Fruit fly (Drosophila melanogaster) whole organism, embryonic: ENCODE results near the gene miple2.
A peak's percentile ranks its signal among the peaks of the same experiment; 100 is the strongest.

Experiments used
- BEAF-32 ChIP-seq: fragments of 200-800 bp; sonication (Bioruptor generic); optimal IDR thresholded peaks from 3 replicates; lab custom pipeline; 2017; ENCODE audit warnings: missing biosample characterization, missing genetic modification characterization, mild to moderate bottlenecking, moderate library complexity, missing genetic modification reagents
- Blimp-1 ChIP-seq: fragments of 200-800 bp; sonication (Bioruptor generic); optimal IDR thresholded peaks from 3 replicates; lab custom pipeline; 2018; ENCODE audit warnings: missing biosample characterization, missing genetic modification characterization, mild to moderate bottlenecking, moderate library complexity, missing genetic modification reagents
- C15 ChIP-seq: fragments of 200-800 bp; sonication (Bioruptor generic); IDR thresholded peaks from 3 replicates; pipeline ENCODE4 v1.3.6; 2022; ENCODE audit warnings: missing biosample characterization, missing genetic modification characterization
- CG11093 ChIP-seq: fragments of 200-800 bp; sonication (Bioruptor generic); IDR thresholded peaks from 3 replicates; pipeline ENCODE4 v1.3.6; 2022; ENCODE audit warnings: missing biosample characterization, missing genetic modification characterization
- CG11398 ChIP-seq: fragments of 200-800 bp; sonication (Bioruptor generic); optimal IDR thresholded peaks from 2 replicates; lab custom pipeline; 2016; ENCODE audit warnings: missing biosample characterization, missing genetic modification characterization
- CG11504 ChIP-seq: fragments of 200-800 bp; sonication (Bioruptor generic); optimal IDR thresholded peaks from 3 replicates; lab custom pipeline; 2019; ENCODE audit warnings: missing biosample characterization, mild to moderate bottlenecking, missing genetic modification characterization, moderate library complexity
- CG11695 ChIP-seq: fragments of 200-800 bp; sonication (Bioruptor generic); IDR thresholded peaks from 3 replicates; pipeline ENCODE4 v1.3.6; 2022; ENCODE audit warnings: missing biosample characterization, missing genetic modification characterization
- CG13424 ChIP-seq: fragments of 200-800 bp; sonication (Bioruptor generic); optimal IDR thresholded peaks from 2 replicates; lab custom pipeline; 2019; ENCODE audit warnings: missing biosample characterization, mild to moderate bottlenecking, missing genetic modification characterization, moderate library complexity
- CG15073 ChIP-seq: fragments of 200-800 bp; sonication (Bioruptor generic); optimal IDR thresholded peaks from 2 replicates; lab custom pipeline; 2016; ENCODE audit warnings: missing biosample characterization, missing genetic modification characterization
- CG17186 ChIP-seq: fragments of 200-800 bp; sonication (Bioruptor generic); optimal IDR thresholded peaks from 3 replicates; lab custom pipeline; 2017; ENCODE audit warnings: missing biosample characterization, missing genetic modification reagents, missing genetic modification characterization
- CG18262 ChIP-seq: fragments of 200-800 bp; optimal IDR thresholded peaks from 3 replicates; lab custom pipeline; 2019; ENCODE audit warnings: missing biosample characterization, mild to moderate bottlenecking, missing genetic modification characterization, moderate library complexity
- CG2120 ChIP-seq: fragments of 200-800 bp; sonication (Bioruptor generic); optimal IDR thresholded peaks from 3 replicates; lab custom pipeline; 2016; ENCODE audit warnings: missing biosample characterization, missing genetic modification characterization
- CG2129 ChIP-seq: fragments of 200-800 bp; sonication (Bioruptor generic); IDR thresholded peaks from 2 replicates; pipeline ENCODE4 v1.3.6; 2022; ENCODE audit warnings: missing biosample characterization, missing genetic modification characterization; ENCODE audit not compliant: partially characterized antibody
- CG2202 ChIP-seq: fragments of 200-800 bp; sonication (Bioruptor generic); optimal IDR thresholded peaks from 2 replicates; lab custom pipeline; 2018; ENCODE audit warnings: missing biosample characterization, mild to moderate bottlenecking, missing genetic modification characterization
- CG2712 ChIP-seq: fragments of 200-800 bp; optimal IDR thresholded peaks from 3 replicates; lab custom pipeline; 2019; ENCODE audit warnings: missing biosample characterization, mild to moderate bottlenecking, missing genetic modification characterization, moderate library complexity
- CG2889 ChIP-seq: fragments of 200-800 bp; sonication (Bioruptor generic); IDR thresholded peaks from 3 replicates; pipeline ENCODE4 v1.3.6; 2022; ENCODE audit warnings: missing biosample characterization, missing genetic modification characterization
- CG31388 ChIP-seq: fragments of 200-800 bp; sonication (Bioruptor generic); optimal IDR thresholded peaks from 2 replicates; lab custom pipeline; 2016; ENCODE audit warnings: missing biosample characterization, missing genetic modification characterization
- CG4404 ChIP-seq: fragments of 200-800 bp; sonication (Bioruptor generic); IDR thresholded peaks from 2 replicates; pipeline ENCODE4 v1.3.6; 2022; ENCODE audit warnings: missing biosample characterization, missing genetic modification characterization
- CG6254 ChIP-seq: fragments of 200-800 bp; sonication (Bioruptor generic); optimal IDR thresholded peaks from 3 replicates; lab custom pipeline; 2017; ENCODE audit warnings: mild to moderate bottlenecking, missing biosample characterization, missing genetic modification reagents, missing genetic modification characterization
- CG8388 ChIP-seq: fragments of 200-800 bp; sonication (Bioruptor generic); optimal IDR thresholded peaks from 2 replicates; lab custom pipeline; 2019; ENCODE audit warnings: missing biosample characterization, mild to moderate bottlenecking, missing genetic modification characterization, moderate library complexity
- CG9215 ChIP-seq: fragments of 200-800 bp; sonication (Bioruptor generic); IDR thresholded peaks from 2 replicates; pipeline ENCODE4 v1.3.6; 2022; ENCODE audit warnings: missing biosample characterization, missing genetic modification characterization
- CG9876 ChIP-seq: fragments of 200-800 bp; sonication (Bioruptor generic); optimal IDR thresholded peaks from 2 replicates; lab custom pipeline; 2016; ENCODE audit warnings: missing biosample characterization, missing genetic modification characterization
- CkIIα-i1 ChIP-seq: fragments of 200-800 bp; sonication (Bioruptor generic); IDR thresholded peaks from 2 replicates; pipeline ENCODE4 v1.3.6; 2022; ENCODE audit warnings: missing biosample characterization, missing genetic modification characterization
- ERR ChIP-seq: fragments of 200-800 bp; sonication (Bioruptor generic); optimal IDR thresholded peaks from 2 replicates; lab custom pipeline; 2016; ENCODE audit warnings: missing biosample characterization, missing genetic modification characterization
- Fer2 ChIP-seq: fragments of 200-800 bp; sonication (Bioruptor generic); optimal IDR thresholded peaks from 2 replicates; lab custom pipeline; 2018; ENCODE audit warnings: missing biosample characterization, mild to moderate bottlenecking, missing genetic modification characterization, moderate library complexity
- Gug ChIP-seq: fragments of 200-800 bp; sonication (Bioruptor generic); IDR thresholded peaks from 4 replicates; pipeline ENCODE4 v1.3.6; 2022; ENCODE audit warnings: missing biosample characterization, missing genetic modification characterization
- MTF-1 ChIP-seq: fragments of 200-800 bp; sonication (Bioruptor generic); optimal IDR thresholded peaks from 2 replicates; lab custom pipeline; 2018; ENCODE audit warnings: missing biosample characterization, mild to moderate bottlenecking, missing genetic modification characterization, borderline replicate concordance
- Nf-YA ChIP-seq: fragments of 200-800 bp; sonication (Bioruptor generic); IDR thresholded peaks from 2 replicates; pipeline ENCODE4 v1.3.6; 2022; ENCODE audit warnings: missing biosample characterization, missing genetic modification characterization
- NfI ChIP-seq: fragments of 200-800 bp; sonication (Bioruptor generic); optimal IDR thresholded peaks from 3 replicates; lab custom pipeline; 2018; ENCODE audit warnings: missing biosample characterization, mild to moderate bottlenecking, missing genetic modification characterization, moderate library complexity
- Oaz ChIP-seq: fragments of 200-800 bp; sonication (Bioruptor generic); IDR thresholded peaks from 2 replicates; pipeline ENCODE4 v1.3.6; 2022; ENCODE audit warnings: missing biosample characterization, missing genetic modification characterization
- TFAM ChIP-seq: fragments of 200-800 bp; sonication (Bioruptor generic); optimal IDR thresholded peaks from 2 replicates; lab custom pipeline; 2017; ENCODE audit warnings: missing biosample characterization, missing genetic modification characterization, inconsistent platforms
- Tbp ChIP-seq: fragments of >200 bp; optimal IDR thresholded peaks from 2 replicates; lab custom pipeline; 2018; ENCODE audit warnings: missing biosample characterization, missing genetic modification characterization
- Trl ChIP-seq, 3 experiments: fragments of >200 bp in 2 of 3; fragments of 200-800 bp in 1 of 3; sonication (Bioruptor generic) in 1 of 3; optimal IDR thresholded peaks; 2 replicates in 1 of 3; 3 replicates in 2 of 3; lab custom pipeline; 2016 to 2017; ENCODE audit warnings: missing biosample characterization in 1 of 3, missing genetic modification characterization in 1 of 3
- abd-A ChIP-seq: fragments of 200-800 bp; sonication (Bioruptor generic); optimal IDR thresholded peaks from 3 replicates; lab custom pipeline; 2019; ENCODE audit warnings: missing biosample characterization, mild to moderate bottlenecking, missing genetic modification characterization, moderate library complexity
- fd102C ChIP-seq: fragments of 200-800 bp; sonication (Bioruptor generic); optimal IDR thresholded peaks from 2 replicates; lab custom pipeline; 2018; ENCODE audit warnings: missing biosample characterization, mild to moderate bottlenecking, missing genetic modification characterization, moderate library complexity
- fd3F ChIP-seq: fragments of 200-800 bp; sonication (Bioruptor generic); optimal IDR thresholded peaks from 2 replicates; lab custom pipeline; 2018; ENCODE audit warnings: missing biosample characterization, mild to moderate bottlenecking, missing genetic modification characterization, moderate library complexity
- inv ChIP-seq: fragments of 200-800 bp; sonication (Bioruptor generic); IDR thresholded peaks from 2 replicates; pipeline ENCODE4 v1.3.6; 2022; ENCODE audit warnings: missing biosample characterization, missing genetic modification characterization; ENCODE audit not compliant: partially characterized antibody
- oc ChIP-seq: fragments of 200-800 bp; sonication (Bioruptor generic); optimal IDR thresholded peaks from 2 replicates; lab custom pipeline; 2018; ENCODE audit warnings: missing biosample characterization, mild to moderate bottlenecking, missing genetic modification characterization, moderate library complexity
- odd ChIP-seq: fragments of 200-800 bp; sonication (Bioruptor generic); optimal IDR thresholded peaks from 2 replicates; lab custom pipeline; 2017; ENCODE audit warnings: missing biosample characterization, mild to moderate bottlenecking, missing genetic modification characterization
- prd ChIP-seq, 3 experiments: fragments of >200 bp in 2 of 3; fragments of 200-800 bp in 1 of 3; sonication (Bioruptor generic) in 1 of 3; optimal IDR thresholded peaks in 2 of 3; IDR thresholded peaks in 1 of 3; 2 replicates in 2 of 3; 3 replicates in 1 of 3; pipeline versions ENCODE4 v1.3.6 to Lab custom; 2017 to 2022; ENCODE audit warnings: missing biosample characterization in 1 of 3, missing genetic modification characterization in 1 of 3
- pros ChIP-seq: fragments of 200-800 bp; sonication (Bioruptor generic); optimal IDR thresholded peaks from 3 replicates; lab custom pipeline; 2019; ENCODE audit warnings: missing biosample characterization, mild to moderate bottlenecking, missing genetic modification characterization, moderate library complexity
- seq ChIP-seq: fragments of 200-800 bp; sonication (Bioruptor generic); IDR thresholded peaks from 2 replicates; pipeline ENCODE4 v1.3.6; 2022; ENCODE audit warnings: missing biosample characterization, missing genetic modification characterization
- shn ChIP-seq: fragments of 200-800 bp; sonication (Bioruptor generic); optimal IDR thresholded peaks from 3 replicates; lab custom pipeline; 2016; ENCODE audit warnings: missing biosample characterization, missing genetic modification characterization
- slp2 ChIP-seq: fragments of 200-800 bp; sonication (Bioruptor generic); optimal IDR thresholded peaks from 2 replicates; lab custom pipeline; 2016; ENCODE audit warnings: missing biosample characterization, missing genetic modification characterization
- ttk ChIP-seq: fragments of 200-800 bp; sonication (Bioruptor generic); IDR thresholded peaks from 2 replicates; pipeline ENCODE4 v2.1.2; 2022; ENCODE audit warnings: missing biosample characterization, missing genetic modification characterization
- yki ChIP-seq: fragments of >200 bp; optimal IDR thresholded peaks from 3 replicates; lab custom pipeline; 2018
- zen2 ChIP-seq: fragments of 200-800 bp; sonication (Bioruptor generic); IDR thresholded peaks from 3 replicates; pipeline ENCODE4 v1.3.6; 2022; ENCODE audit warnings: missing biosample characterization, missing genetic modification characterization; ENCODE audit not compliant: partially characterized antibody

Gene miple2

DNA sequence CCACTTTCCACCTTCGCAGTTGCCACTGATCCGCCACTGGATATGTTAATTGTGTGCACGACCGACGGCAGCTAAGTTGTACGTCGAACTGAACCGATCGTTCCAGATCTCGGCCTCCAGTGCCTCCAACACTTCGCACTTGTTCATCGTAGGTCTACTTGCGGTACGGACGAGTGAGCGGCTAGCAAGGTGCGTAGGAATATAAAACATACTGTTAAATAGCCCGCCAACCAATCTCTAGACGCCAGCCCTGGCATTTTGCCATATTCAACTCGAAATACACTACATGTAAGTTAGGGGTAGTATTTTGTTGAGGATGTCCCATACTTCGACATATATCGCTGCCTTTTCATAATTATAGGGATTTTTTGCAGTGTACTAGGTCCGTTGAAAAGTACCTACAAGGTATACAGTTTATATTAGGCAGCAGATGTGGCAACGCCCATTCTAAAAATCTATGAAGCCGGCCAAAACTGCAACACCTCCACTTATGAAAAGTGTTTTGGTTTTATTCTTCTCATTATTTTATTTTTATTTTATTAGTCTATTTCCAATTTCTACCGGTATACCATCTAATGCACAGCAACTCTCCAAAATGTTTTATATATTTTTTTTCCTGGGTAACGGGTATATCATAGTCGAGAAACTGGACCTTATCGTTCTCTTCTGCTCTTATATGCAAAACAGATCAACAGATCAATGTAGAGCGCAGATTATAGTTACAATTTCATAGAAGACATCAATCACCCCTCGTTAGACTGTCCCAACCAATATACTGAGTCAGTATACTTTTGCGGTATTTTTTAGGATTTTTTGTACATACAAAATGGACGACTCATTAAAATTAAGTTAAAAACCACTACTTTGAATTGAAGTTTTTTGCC, 47.7 kb upstream of the miple2 start, which contains the start of the genes pyx and CG33229 (continued):
- TF ChIP-seq fd102C (GFP tag; lab: Kevin White, UChicago) (no peak), seq (GFP tag; lab: Robert Waterston, UW) (peak; percentile 71; the same call in 1 of the 2 replicates), CG17186 (GFP tag; lab: Kevin White, UChicago) (peak; percentile 37), Nf-YA (GFP tag; lab: Robert Waterston, UW) (no peak; the same call in 1 of the 2 replicates), CG2129 (GFP tag; lab: Robert Waterston, UW) (no peak), NfI (peak; percentile 88), Gug (GFP tag; lab: Robert Waterston, UW) (peak; percentile 83), CG11398 (GFP tag; lab: Kevin White, UChicago) (no peak), CG11695 (GFP tag; lab: Robert Waterston, UW) (peak; percentile 69; the same call in 1 of the 3 replicates), CG11504 (tag; lab: Kevin White, UChicago) (peak; percentile 87), MTF-1 (GFP tag; lab: Kevin White, UChicago) (no peak), Tbp (GFP tag; lab: Kevin White, UChicago) (no peak), CG9876 (GFP tag; lab: Kevin White, UChicago) (peak; percentile 78), fd3F (GFP tag; lab: Kevin White, UChicago) (peak; percentile 81), TFAM (GFP tag; lab: Kevin White, UChicago) (peak; percentile 31), CG4404 (GFP tag; lab: Robert Waterston, UW) (peak; percentile 80), CG31388 (GFP tag; lab: Kevin White, UChicago) (peak; percentile 63), CG8388 (peak; percentile 69), ERR (GFP tag; lab: Kevin White, UChicago) (no peak), CG18262 (peak; percentile 84), CG2889 (GFP tag; lab: Robert Waterston, UW) (peak; percentile 60; the same call in 2 of the 3 replicates), abd-A (tag; lab: Kevin White, UChicago) (no peak), CG2712 (tag; lab: Kevin White, UChicago) (peak; percentile 88), Oaz (peak; percentile 66), Trl (optimal IDR thresholded peaks at IDR 0.05; lab: Kevin White, UChicago) (no peak), Trl (GFP tag; optimal IDR thresholded peaks at IDR 0.05; lab: Kevin White, UChicago) (peak; percentile 70), shn (peak; percentile 78), Fer2 (tag; lab: Kevin White, UChicago) (peak; percentile 76), CkIIα-i1 (0 out of 2 replicates have a peak, but pooled peaks have one; percentile 11), prd (optimal IDR thresholded peaks at IDR 0.05; lab: Kevin White, UChicago) (no peak), prd (GFP tag; IDR thresholded peaks at IDR 0.05; lab: Robert Waterston, UW) (peak; percentile 83), odd (GFP tag; lab: Kevin White, UChicago) (peak; percentile 45), zen2 (GFP tag; lab: Robert Waterston, UW) (no peak), C15 (GFP tag; lab: Robert Waterston, UW) (peak; percentile 66; the same call in 1 of the 3 replicates), Blimp-1 (GFP tag; lab: Kevin White, UChicago) (no peak), CG11093 (GFP tag; lab: Robert Waterston, UW) (peak; percentile 75), slp2 (GFP tag; lab: Kevin White, UChicago) (peak; percentile 69), CG13424 (peak; percentile 87), pros (no peak), BEAF-32 (GFP tag; lab: Kevin White, UChicago) (peak; percentile 37), CG15073 (GFP tag; lab: Kevin White, UChicago) (peak; percentile 51), CG2120 (GFP tag; lab: Kevin White, UChicago) (peak; percentile 96), CG9215 (peak; percentile 87), inv (GFP tag; lab: Robert Waterston, UW) (no peak), yki (lab: Kevin White, UChicago) (no peak), CG2202 (tag; lab: Kevin White, UChicago) (peak; percentile 12), ttk (peak; percentile 66), oc (tag; lab: Kevin White, UChicago) (peak; percentile 72), CG6254 (GFP tag; lab: Kevin White, UChicago) (peak; percentile 33)
